Worm (Caenorhabditis elegans) whole organism, L3 larva: ENCODE measurements around the gene cyp-33C7.

ENCODE experiments used
- aly-2 ChIP-seq: fragments of 150-350 bp; optimal IDR thresholded peaks from 2 replicates; lab custom pipeline; 2014; ENCODE audit warnings: missing biosample characterization, missing genetic modification characterization
- egl-27 ChIP-seq: sonication (generic microtip); optimal IDR thresholded peaks from 4 replicates; lab custom pipeline; 2017; ENCODE audit warnings: missing biosample characterization, missing genetic modification reagents, missing genetic modification characterization
- eor-1 ChIP-seq, 2 experiments: fragments of 150-350 bp; optimal IDR thresholded peaks; 2 replicates each; lab custom pipeline; 2014 to 2018; ENCODE audit warnings: missing biosample characterization in 2 of 2, missing genetic modification characterization in 2 of 2

ce11 chrV:2235848-2236247, 14.5 kb upstream of the cyp-33C7 start, which contains the start of gene cyp-33C4:
- TF ChIP-seq aly-2 (tag; lab: Kevin White, UChicago), result no peak
- no peak for TF ChIP-seq egl-27 (tag; lab: Kevin White, UChicago)
- no peak for TF ChIP-seq eor-1 (tag; optimal IDR thresholded peaks at IDR 0.05; lab: Kevin White, UChicago)
